ENCODE assay signal across 5 fruit fly cellular contexts in the genomic region with DNA sequence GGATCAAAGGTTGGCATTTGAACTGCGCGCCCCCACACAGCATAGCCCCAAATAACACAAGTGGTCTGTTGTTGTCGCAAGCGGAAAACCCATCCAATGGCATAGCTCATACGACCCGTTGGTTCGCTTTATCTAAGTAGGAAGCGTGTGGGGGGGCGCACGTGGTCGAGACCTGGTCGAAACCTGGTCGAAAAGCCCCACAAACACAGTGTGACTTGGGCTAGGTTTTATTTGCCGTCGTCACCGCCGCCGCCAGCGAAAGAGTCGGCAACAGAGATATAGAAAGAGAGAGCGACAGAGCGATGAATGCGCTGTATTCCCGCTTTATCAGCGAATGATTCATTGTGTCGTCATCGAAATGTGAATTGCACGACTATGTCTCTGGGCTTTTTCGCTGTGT.
TF ChIP-seq lines count a peak whose summit lies in the region.

No protein-coding gene starts in this region.

- TF ChIP-seq CTCF in whole organism, embryonic (GFP tag; optimal IDR thresholded peaks at IDR 0.05; lab: Kevin White, UChicago) = no peak

TF ChIP-seq in whole organism, adult, 20 proteins besides CTCF, POLR2A, EP300 and RAD21:
- TF ChIP-seq ovo (GFP tag; optimal IDR thresholded peaks at IDR 0.05; lab: Kevin White, UChicago) (no peak), tj (GFP tag; optimal IDR thresholded peaks at IDR 0.05; lab: Kevin White, UChicago) (peak; percentile 89), Crg-1 (GFP tag; optimal IDR thresholded peaks at IDR 0.05; lab: Kevin White, UChicago) (no peak), CG11617 (GFP tag; optimal IDR thresholded peaks at IDR 0.05; lab: Kevin White, UChicago) (peak; percentile 9), cnc (optimal IDR thresholded peaks at IDR 0.05; lab: Kevin White, UChicago) (peak; percentile 8 to 14), cic (GFP tag; optimal IDR thresholded peaks at IDR 0.05; lab: Kevin White, UChicago) (peak; percentile 48), CG7045 (GFP tag; optimal IDR thresholded peaks at IDR 0.05; lab: Kevin White, UChicago) (no peak), bab1 (GFP tag; optimal IDR thresholded peaks at IDR 0.05; lab: Kevin White, UChicago) (peak; percentile 47), Mnt (GFP tag; optimal IDR thresholded peaks at IDR 0.05; lab: Kevin White, UChicago) (peak; percentile 82), kay (GFP tag; lab: Kevin White, UChicago; ENCODE audit: borderline replicate concordance) (peak; percentile 58)

TF ChIP-seq in whole organism, embryonic, 481 proteins besides CTCF, POLR2A, EP300 and RAD21 (continues in another document):
- no peak for TF ChIP-seq gce (GFP tag; IDR thresholded peaks at IDR 0.05; lab: Robert Waterston, UW)
- no peak for TF ChIP-seq Ets97D (GFP tag; optimal IDR thresholded peaks at IDR 0.05; lab: Kevin White, UChicago)
- no peak for TF ChIP-seq CG14965 (GFP tag; optimal IDR thresholded peaks at IDR 0.05; lab: Kevin White, UChicago; ENCODE audit: borderline replicate concordance)
- no peak for TF ChIP-seq CG10209 (GFP tag; optimal IDR thresholded peaks at IDR 0.05; lab: Kevin White, UChicago)
- no peak for TF ChIP-seq CG11247 (GFP tag; IDR thresholded peaks at IDR 0.05; lab: Robert Waterston, UW)
- no peak for TF ChIP-seq Hmr (GFP tag; optimal IDR thresholded peaks at IDR 0.05; lab: Kevin White, UChicago)
- no peak for TF ChIP-seq cas (GFP tag; IDR thresholded peaks at IDR 0.05; lab: Robert Waterston, UW)
- no peak for TF ChIP-seq amos (GFP tag; IDR thresholded peaks at IDR 0.05; lab: Robert Waterston, UW; ENCODE audit: partially characterized antibody)
- no peak for TF ChIP-seq ind (GFP tag; optimal IDR thresholded peaks at IDR 0.05; lab: Kevin White, UChicago)
- peak in 1 of 2 experiments; percentile 93 for TF ChIP-seq Hr78 (GFP tag; optimal IDR thresholded peaks at IDR 0.05; lab: Kevin White, UChicago)
- TF ChIP-seq CG10267 (tag; optimal IDR thresholded peaks at IDR 0.05; lab: Kevin White, UChicago) = no peak
- no peak for TF ChIP-seq CG32772 (GFP tag; IDR thresholded peaks at IDR 0.05; lab: Robert Waterston, UW)
- TF ChIP-seq vfl (GFP tag; optimal IDR thresholded peaks at IDR 0.05; lab: Kevin White, UChicago) = no peak
- TF ChIP-seq mam (GFP tag; optimal IDR thresholded peaks at IDR 0.05; lab: Kevin White, UChicago) = no peak
- no peak for TF ChIP-seq ci (GFP tag; IDR thresholded peaks at IDR 0.05; lab: Robert Waterston, UW)
- TF ChIP-seq danr (GFP tag; IDR thresholded peaks at IDR 0.05; lab: Robert Waterston, UW) = no peak
- no peak for TF ChIP-seq wek (GFP tag; optimal IDR thresholded peaks at IDR 0.05; lab: Kevin White, UChicago)
- no peak for TF ChIP-seq CG8359 (GFP tag; optimal IDR thresholded peaks at IDR 0.05; lab: Kevin White, UChicago; ENCODE audit: borderline replicate concordance)
- TF ChIP-seq CG7271 (tag; optimal IDR thresholded peaks at IDR 0.05; lab: Kevin White, UChicago) = no peak
- TF ChIP-seq zfh1 (GFP tag; IDR thresholded peaks at IDR 0.05; lab: Robert Waterston, UW) = no peak

TF ChIP-seq in whole organism, prepupa, 60 proteins besides CTCF, POLR2A, EP300 and RAD21:
- TF ChIP-seq vri (GFP tag; optimal IDR thresholded peaks at IDR 0.05; lab: Kevin White, UChicago) = peak; percentile 33
- TF ChIP-seq CG3919 (GFP tag; optimal IDR thresholded peaks at IDR 0.05; lab: Kevin White, UChicago) = no peak
- TF ChIP-seq CG7368 (GFP tag; optimal IDR thresholded peaks at IDR 0.05; lab: Kevin White, UChicago) = no peak
- no peak for TF ChIP-seq Blimp-1 (GFP tag; optimal IDR thresholded peaks at IDR 0.05; lab: Kevin White, UChicago)
- no peak for TF ChIP-seq CG10669 (GFP tag; optimal IDR thresholded peaks at IDR 0.05; lab: Kevin White, UChicago)
- peak; percentile 62 for TF ChIP-seq svp (GFP tag; lab: Kevin White, UChicago)
- TF ChIP-seq Gug (GFP tag; IDR thresholded peaks at IDR 0.05; lab: Robert Waterston, UW) = no peak
- no peak for TF ChIP-seq Eip78C (GFP tag; lab: Kevin White, UChicago)
- no peak for TF ChIP-seq Ets21C (GFP tag; optimal IDR thresholded peaks at IDR 0.05; lab: Kevin White, UChicago)
- no peak for TF ChIP-seq CG34406 (GFP tag; optimal IDR thresholded peaks at IDR 0.05; lab: Kevin White, UChicago)
- TF ChIP-seq Eip93F (GFP tag; optimal IDR thresholded peaks at IDR 0.05; lab: Kevin White, UChicago) = no peak
- no peak for TF ChIP-seq lz (GFP tag; optimal IDR thresholded peaks at IDR 0.05; lab: Kevin White, UChicago)
- TF ChIP-seq CG6276 (GFP tag; optimal IDR thresholded peaks at IDR 0.05; lab: Kevin White, UChicago) = no peak
- no peak for TF ChIP-seq Hr4 (GFP tag; optimal IDR thresholded peaks at IDR 0.05; lab: Kevin White, UChicago)
TF ChIP-seq in whole organism, prepupa: peak in this region for 2.

TF ChIP-seq in whole organism, pupa, 21 proteins besides CTCF, POLR2A, EP300 and RAD21:
- TF ChIP-seq D1 (tag; optimal IDR thresholded peaks at IDR 0.05; lab: Kevin White, UChicago) = no peak
- no peak for TF ChIP-seq CG9948 (tag; optimal IDR thresholded peaks at IDR 0.05; lab: Kevin White, UChicago)
- TF ChIP-seq Ets98B (GFP tag; IDR thresholded peaks at IDR 0.05; lab: Robert Waterston, UW) = peak; percentile 12; the same call in 1 of the 2 replicates
- TF ChIP-seq CG32121 (GFP tag; IDR thresholded peaks at IDR 0.05; lab: Robert Waterston, UW) = no peak
- TF ChIP-seq EcR (GFP tag; optimal IDR thresholded peaks at IDR 0.05; lab: Kevin White, UChicago) = peak; percentile 31
- TF ChIP-seq CG14655 (GFP tag; optimal IDR thresholded peaks at IDR 0.05; lab: Kevin White, UChicago) = no peak

TF ChIP-seq in whole organism, wandering third instar larva, 38 proteins besides CTCF, POLR2A, EP300 and RAD21:
- TF ChIP-seq Rel (GFP tag; optimal IDR thresholded peaks at IDR 0.05; lab: Kevin White, UChicago) (no peak), Rel (tag; optimal IDR thresholded peaks at IDR 0.05; lab: Kevin White, UChicago) (peak; percentile 41), sv (GFP tag; optimal IDR thresholded peaks at IDR 0.05; lab: Kevin White, UChicago) (no peak)
